Fruit fly (Drosophila melanogaster): ENCODE measurements around the gene CG9289.

CG9289 gene

DNA sequence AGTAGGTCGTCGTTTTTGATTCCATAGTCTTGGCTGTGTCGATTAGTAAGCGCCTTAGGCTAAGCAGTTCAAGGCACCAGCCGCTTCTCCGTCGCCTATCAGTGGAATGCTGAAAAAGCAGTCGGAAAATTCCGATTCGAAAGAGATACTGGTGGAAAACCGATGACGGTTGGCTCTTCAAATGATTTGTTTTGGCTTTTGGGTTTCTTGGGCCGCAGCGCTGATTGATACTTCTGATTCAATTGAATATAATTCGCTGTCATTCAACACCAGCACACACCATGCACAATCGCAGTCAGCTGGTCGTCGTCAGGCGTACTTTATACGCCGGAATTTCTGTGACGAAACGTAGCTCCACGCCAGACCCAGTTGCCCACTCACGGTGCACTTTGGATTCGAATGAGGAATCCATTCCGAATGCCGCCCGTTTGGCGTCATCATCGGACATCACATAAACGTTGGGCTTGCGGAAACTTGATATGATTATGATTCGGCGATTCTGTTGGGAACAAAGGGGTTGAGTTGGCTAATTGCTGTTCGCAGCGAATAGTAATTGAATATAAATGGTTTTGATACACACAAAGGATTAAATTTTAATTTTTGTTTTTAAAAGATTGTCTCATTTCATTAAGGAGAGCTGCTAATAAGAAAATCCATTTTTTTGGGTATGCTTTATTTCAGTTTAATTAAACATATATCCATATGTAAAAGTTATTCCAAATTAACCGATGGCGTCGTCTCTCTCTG is 16.9 kb upstream of the CG9289 start:
- TF ChIP-seq CTCF (optimal IDR thresholded peaks at IDR 0.05) (no peak), CG8478 (optimal IDR thresholded peaks at IDR 0.05) (no peak)

DNA sequence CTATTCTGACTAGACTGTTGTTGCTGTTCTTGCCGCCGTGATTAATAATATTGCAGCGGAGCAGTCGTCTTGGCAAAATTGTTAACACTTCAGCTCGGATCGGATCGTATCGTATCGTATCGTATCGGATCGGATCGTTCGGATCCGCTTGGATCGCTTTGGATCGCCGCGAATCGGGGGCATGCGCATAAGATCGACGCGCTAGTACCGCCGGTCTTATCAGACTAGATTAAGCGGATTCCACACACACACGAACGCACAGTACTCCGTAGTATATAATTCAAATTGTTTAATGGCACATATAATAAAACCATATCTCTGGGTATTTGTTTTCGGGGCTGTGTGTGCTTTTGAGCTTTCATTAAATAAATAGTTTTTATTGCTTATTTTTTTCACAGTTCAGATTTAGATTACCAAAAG is 15.7 kb upstream of the CG9289 start:
- TF ChIP-seq CTCF (optimal IDR thresholded peaks at IDR 0.05) (no peak), CG8478 (optimal IDR thresholded peaks at IDR 0.05) (no peak)

dm6 chr2L:8697915-8698627 is 13.9 kb upstream of the CG9289 start:
- TF ChIP-seq CG8478 (optimal IDR thresholded peaks at IDR 0.05), result no peak
- TF ChIP-seq CTCF (optimal IDR thresholded peaks at IDR 0.05), result no peak

DNA sequence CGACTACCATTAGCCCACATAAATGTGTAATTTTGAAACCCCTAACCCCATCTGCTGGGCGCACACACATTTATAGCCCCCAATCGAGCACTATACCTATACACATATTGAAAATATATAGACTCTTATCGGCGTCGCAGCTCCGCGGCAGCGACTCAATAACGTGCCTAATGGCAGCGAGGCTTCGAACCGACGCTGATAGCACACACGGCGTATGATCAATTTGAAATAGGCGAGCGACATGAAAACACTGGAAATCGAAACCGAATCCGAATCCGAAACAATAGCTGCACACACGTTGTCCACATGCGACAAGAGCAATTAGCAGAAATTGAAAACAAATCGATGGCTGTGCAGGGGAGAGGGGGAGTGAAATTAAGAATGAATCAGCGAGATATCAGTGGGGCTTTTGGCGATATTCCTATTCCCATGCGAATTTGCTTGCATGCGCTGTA is 10.1 kb upstream of the CG9289 start:
- TF ChIP-seq CG8478 (optimal IDR thresholded peaks at IDR 0.05), result no peak

DNA sequence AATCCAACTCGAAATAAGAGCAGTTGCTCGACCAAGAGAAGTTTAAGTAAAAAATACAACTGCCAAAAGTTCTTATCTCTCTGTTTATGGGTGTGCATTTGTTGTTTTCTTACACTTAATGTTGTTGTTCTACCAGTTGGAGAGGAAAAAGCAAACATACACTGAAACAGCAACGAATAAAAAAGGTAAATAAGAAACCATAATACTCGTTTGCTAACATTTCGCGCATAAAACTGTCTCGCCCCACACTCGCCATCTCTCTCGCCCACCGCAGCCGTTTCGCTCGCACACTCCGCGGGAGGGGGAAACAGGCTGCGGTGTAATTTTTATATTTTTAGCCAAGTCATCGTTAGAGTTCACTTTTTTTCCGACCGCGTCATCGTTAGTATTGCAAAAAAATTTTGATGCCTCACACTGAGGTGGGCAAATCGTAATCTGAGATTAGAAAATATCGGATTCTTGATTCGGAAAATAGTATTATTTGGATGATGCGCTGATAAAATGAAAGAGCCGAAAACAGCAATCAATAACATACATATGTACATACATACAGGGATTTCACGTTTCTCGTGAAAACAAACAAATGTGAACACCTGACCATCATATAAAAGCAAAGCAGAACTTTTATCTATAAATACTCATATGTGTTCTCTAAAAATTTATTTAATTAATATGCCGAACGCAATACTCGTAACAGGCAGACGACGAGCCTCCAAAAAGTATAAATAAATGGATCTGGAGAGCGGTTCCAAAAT is 8.4 kb upstream of the CG9289 start:
- TF ChIP-seq CTCF (optimal IDR thresholded peaks at IDR 0.05) (no peak), CG8478 (optimal IDR thresholded peaks at IDR 0.05) (no peak)

- TF ChIP-seq CTCF (optimal IDR thresholded peaks at IDR 0.05), result no peak
- no peak for TF ChIP-seq CG8478 (optimal IDR thresholded peaks at IDR 0.05)
These were observed 7.3 kb upstream of the CG9289 start for dm6 chr2L:8691292-8691975.

dm6 chr2L:8690913-8691291 is 6.7 kb upstream of the CG9289 start:
- TF ChIP-seq CTCF (optimal IDR thresholded peaks at IDR 0.05) (no peak), CG8478 (optimal IDR thresholded peaks at IDR 0.05) (no peak)

DNA sequence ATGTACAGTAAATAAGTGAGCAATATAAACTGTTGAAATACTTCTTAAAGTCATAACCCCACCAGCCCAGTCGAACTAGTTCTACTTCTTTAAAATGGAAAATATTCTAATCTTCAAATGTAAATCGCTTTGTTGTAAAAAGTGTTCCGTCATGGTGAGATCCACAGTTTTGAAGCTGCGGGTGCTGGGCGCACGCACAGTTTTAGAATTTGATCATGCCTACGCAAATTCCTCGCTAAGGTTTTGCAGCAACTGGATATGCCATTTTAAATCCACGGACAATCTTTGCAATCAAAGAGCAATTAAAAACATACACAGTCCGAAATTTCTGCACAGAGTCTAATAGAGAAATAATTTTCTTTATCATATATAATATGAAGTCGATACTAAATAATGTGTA is 6.2 kb upstream of the CG9289 start:
- no peak for TF ChIP-seq CTCF (optimal IDR thresholded peaks at IDR 0.05)
- no peak for TF ChIP-seq CG8478 (optimal IDR thresholded peaks at IDR 0.05)

- TF ChIP-seq CG8478 (optimal IDR thresholded peaks at IDR 0.05) (no peak), CTCF (optimal IDR thresholded peaks at IDR 0.05) (no peak)
These were observed 5.7 kb upstream of the CG9289 start for dm6 chr2L:8689853-8690252.

DNA sequence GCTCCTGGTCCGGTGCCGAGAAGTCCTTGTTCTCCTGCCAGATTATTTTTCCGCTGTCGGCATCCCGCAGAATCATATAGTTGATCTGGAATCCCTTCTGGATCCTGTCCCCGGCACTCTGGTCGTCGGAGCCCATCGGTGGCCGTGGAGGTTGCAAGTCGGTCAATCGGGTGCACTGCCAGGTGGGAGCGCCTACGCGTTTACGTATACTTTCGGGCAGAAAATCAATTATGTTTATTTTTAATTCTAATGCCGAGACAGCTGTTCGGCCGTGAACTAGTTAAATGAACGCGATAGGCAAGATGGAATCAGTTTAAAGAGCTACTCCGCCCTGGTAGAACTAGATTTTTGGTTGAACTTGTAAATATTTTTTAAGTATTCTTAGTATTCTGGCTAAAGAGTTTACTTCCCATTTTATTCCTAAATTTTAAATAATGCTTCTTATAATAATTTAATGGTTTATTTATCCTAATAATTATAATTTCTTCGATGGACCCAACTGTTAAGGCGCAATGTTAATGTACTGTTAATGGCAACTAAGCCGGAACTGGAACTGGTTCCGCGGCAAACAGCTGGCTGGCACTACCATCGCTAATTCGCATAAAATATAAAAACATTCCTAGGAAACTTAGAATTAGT is 1.6 kb upstream of the CG9289 start, which contains the start of the genes PrBP and Trs23:
Gene PrBP (minus strand): TSS at position 288 of the 639 bp plus-strand sequence.
Gene Trs23 (plus strand): TSS at position 564 of the 639 bp plus-strand sequence.
- no peak for TF ChIP-seq CG8478 (optimal IDR thresholded peaks at IDR 0.05)
- TF ChIP-seq CTCF (optimal IDR thresholded peaks at IDR 0.05), result no peak

dm6 chr2L:8683261-8684042 is 724 bp downstream of the CG9289 start:
- TF ChIP-seq CG8478 (optimal IDR thresholded peaks at IDR 0.05) (no peak), CTCF (optimal IDR thresholded peaks at IDR 0.05) (no peak)

- TF ChIP-seq CTCF (optimal IDR thresholded peaks at IDR 0.05), result no peak
- TF ChIP-seq CG8478 (optimal IDR thresholded peaks at IDR 0.05), result no peak
These were observed 4.5 kb downstream of the CG9289 start, which contains the start of gene CG9287 for dm6 chr2L:8679712-8680111. TSS of gene CG9287 (minus strand) at chr2L:8679812.

DNA sequence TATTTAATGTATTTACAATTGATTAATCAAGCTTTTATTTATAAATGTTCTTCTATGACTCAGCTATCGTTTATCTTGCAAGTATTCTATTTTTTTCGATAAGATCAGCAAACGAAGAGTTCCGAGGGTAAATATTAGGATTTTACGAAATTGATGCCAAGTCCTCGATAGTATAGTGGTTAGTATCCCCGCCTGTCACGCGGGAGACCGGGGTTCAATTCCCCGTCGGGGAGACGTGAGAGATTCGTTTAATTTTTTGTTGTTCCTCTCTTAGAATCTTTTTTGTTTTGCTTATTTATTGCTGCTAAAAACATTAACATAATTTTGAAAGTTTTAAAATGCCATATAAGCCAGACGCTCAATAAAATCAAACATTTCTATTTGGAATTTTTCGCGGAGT is 5.2 kb downstream of the CG9289 start:
- TF ChIP-seq CTCF (optimal IDR thresholded peaks at IDR 0.05) (no peak), CG8478 (optimal IDR thresholded peaks at IDR 0.05) (no peak)
